Fruit fly (Drosophila melanogaster): ENCODE data around the gene pigeon.
A peak's percentile ranks its signal among the peaks of the same experiment; 100 is the strongest.

The pigeon gene

DNA sequence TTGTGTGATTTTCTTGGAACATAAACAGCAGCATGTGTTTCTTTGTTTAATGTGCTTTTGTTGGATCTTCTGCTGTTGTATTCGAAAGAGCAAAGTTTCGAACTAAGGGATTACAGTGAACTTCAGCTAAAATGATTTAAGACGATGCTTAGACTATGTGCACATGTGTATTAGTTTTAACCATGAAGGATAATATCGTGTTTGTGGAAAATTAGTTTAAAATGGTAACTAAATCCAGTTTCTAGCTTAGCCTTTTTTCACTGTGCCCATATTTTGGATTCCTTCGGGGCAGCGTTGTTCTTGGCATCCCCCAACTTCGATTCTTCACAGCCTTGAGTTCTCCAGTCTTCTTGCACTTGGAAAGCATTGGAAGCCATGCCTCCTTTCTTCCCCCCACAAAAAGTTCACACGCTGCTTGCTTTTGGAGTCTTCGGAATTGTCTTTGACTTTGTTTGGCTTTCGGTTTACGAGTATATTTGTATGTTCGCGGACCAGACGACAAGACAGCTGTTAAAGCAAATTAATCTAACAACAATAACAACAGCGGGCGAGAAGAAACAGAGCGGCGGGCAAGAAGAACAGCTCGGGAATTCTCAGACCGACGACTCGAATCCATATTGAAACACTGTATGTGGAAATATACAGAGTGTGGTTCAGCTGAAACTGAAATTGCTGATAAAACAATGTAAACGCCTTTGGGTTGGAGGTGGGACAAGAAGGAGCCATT is 45.4 kb upstream of the pigeon start (continued):
- TF ChIP-seq dysf (GFP tag; IDR thresholded peaks at IDR 0.05) (peak; percentile 31; the same call in 1 of the 3 replicates), gsb (GFP tag; IDR thresholded peaks at IDR 0.05) (no peak), crol (GFP tag; IDR thresholded peaks at IDR 0.05) (peak; percentile 45), slp2 (GFP tag; optimal IDR thresholded peaks at IDR 0.05) (no peak), crc (GFP tag; optimal IDR thresholded peaks at IDR 0.05) (no peak), CG10543 (GFP tag; optimal IDR thresholded peaks at IDR 0.05) (peak; percentile 34), CG17186 (GFP tag; optimal IDR thresholded peaks at IDR 0.05) (no peak), pfk (GFP tag; optimal IDR thresholded peaks at IDR 0.05) (peak; percentile 12), Scr (GFP tag; IDR thresholded peaks at IDR 0.05; ENCODE audit: partially characterized antibody) (no peak), cwo (GFP tag; optimal IDR thresholded peaks at IDR 0.05) (no peak), CG30431 (GFP tag; optimal IDR thresholded peaks at IDR 0.05) (no peak), salm (tag; optimal IDR thresholded peaks at IDR 0.05) (no peak), nom (GFP tag; optimal IDR thresholded peaks at IDR 0.05) (no peak), Chrac-16 (GFP tag; optimal IDR thresholded peaks at IDR 0.05) (no peak), gem (tag; optimal IDR thresholded peaks at IDR 0.05) (no peak), CG12391 (tag; optimal IDR thresholded peaks at IDR 0.05) (no peak), CG2712 (tag; optimal IDR thresholded peaks at IDR 0.05) (peak; percentile 16), knrl (GFP tag; IDR thresholded peaks at IDR 0.05; ENCODE audit: partially characterized antibody) (no peak), CG32532 (GFP tag; IDR thresholded peaks at IDR 0.05) (peak; percentile 20; the same call in 1 of the 2 replicates), CG5953 (GFP tag; IDR thresholded peaks at IDR 0.05) (0 out of 2 replicates have a peak, but pooled peaks have one; percentile 28), Hr39 (optimal IDR thresholded peaks at IDR 0.05) (no peak), CG7357 (GFP tag; IDR thresholded peaks at IDR 0.05) (no peak), CG16779 (GFP tag; IDR thresholded peaks at IDR 0.05) (no peak), pum (GFP tag; optimal IDR thresholded peaks at IDR 0.05) (no peak), ind (GFP tag; optimal IDR thresholded peaks at IDR 0.05) (peak; percentile 9), Asciz (GFP tag; optimal IDR thresholded peaks at IDR 0.05) (no peak), Blimp-1 (GFP tag; optimal IDR thresholded peaks at IDR 0.05) (peak; percentile 29), ranshi (GFP tag; IDR thresholded peaks at IDR 0.05) (no peak), Trl (optimal IDR thresholded peaks at IDR 0.05) (no peak), Trl (GFP tag; optimal IDR thresholded peaks at IDR 0.05) (no peak), CG2129 (GFP tag; IDR thresholded peaks at IDR 0.05; ENCODE audit: partially characterized antibody) (no peak), CG17912 (GFP tag; optimal IDR thresholded peaks at IDR 0.05) (no peak), vnd (GFP tag; IDR thresholded peaks at IDR 0.05; ENCODE audit: partially characterized antibody) (no peak), wek (GFP tag; optimal IDR thresholded peaks at IDR 0.05) (peak; percentile 11), prd (optimal IDR thresholded peaks at IDR 0.05) (no peak), prd (GFP tag; IDR thresholded peaks at IDR 0.05) (peak; percentile 24; the same call in 1 of the 3 replicates), sens (GFP tag) (peak; percentile 87), bsh (GFP tag; optimal IDR thresholded peaks at IDR 0.05) (no peak), CG3407 (GFP tag; optimal IDR thresholded peaks at IDR 0.05) (no peak), lmd (GFP tag; IDR thresholded peaks at IDR 0.05) (no peak), jumu (GFP tag; optimal IDR thresholded peaks at IDR 0.05) (no peak), Deaf1 (tag; optimal IDR thresholded peaks at IDR 0.05) (peak; percentile 49), CG4360 (GFP tag; IDR thresholded peaks at IDR 0.05) (no peak), h (optimal IDR thresholded peaks at IDR 0.05) (no peak), Bteb2 (GFP tag; optimal IDR thresholded peaks at IDR 0.05) (peak; percentile 21), NC2β (GFP tag; optimal IDR thresholded peaks at IDR 0.05) (no peak), CG12659 (GFP tag; optimal IDR thresholded peaks at IDR 0.05) (peak; percentile 44), lab (GFP tag; optimal IDR thresholded peaks at IDR 0.05) (no peak), CG8281 (tag; optimal IDR thresholded peaks at IDR 0.05) (no peak), CG10959 (GFP tag; IDR thresholded peaks at IDR 0.05) (no peak), otp (GFP tag; IDR thresholded peaks at IDR 0.05) (0 out of 3 replicates have a peak, but pooled peaks have one; percentile 32)
